Fruit fly (Drosophila melanogaster) whole organism: ENCODE data around the gene APC4.

Experiments
- CG8478 ChIP-seq: fragments of >200 bp; optimal IDR thresholded peaks from 2 replicates; lab custom pipeline; 2018; ENCODE audit warnings: inconsistent platforms
- Dll ChIP-seq: fragments of >200 bp; optimal IDR thresholded peaks from 2 replicates; lab custom pipeline; 2017
- EcR ChIP-seq, 2 experiments: fragments of >200 bp; optimal IDR thresholded peaks; 2 replicates each; lab custom pipeline; 2017; ENCODE audit warnings: missing biosample characterization in 2 of 2, missing genetic modification characterization in 2 of 2, missing genetic modification reagents in 2 of 2
- pan ChIP-seq: fragments of >200 bp; optimal IDR thresholded peaks from 2 replicates; lab custom pipeline; 2017
- psq ChIP-seq: fragments of >200 bp; optimal IDR thresholded peaks from 2 replicates; lab custom pipeline; 2017
- usp ChIP-seq: fragments of >200 bp; optimal IDR thresholded peaks from 2 replicates; lab custom pipeline; 2017; ENCODE audit warnings: missing biosample characterization, missing genetic modification characterization, mixed read lengths

The APC4 gene

dm6 chrX:9106212-9106774 is 23.6 kb downstream of the APC4 start, which contains the start of gene Bx42:
Gene Bx42, minus strand, starts transcription at chrX:9106604.
- TF ChIP-seq psq (lab: Kevin White, UChicago) (no peak), CG8478 (lab: Kevin White, UChicago) (no peak), Dll (lab: Kevin White, UChicago) (no peak), usp (GFP tag; lab: Kevin White, UChicago) (no peak), pan (lab: Kevin White, UChicago) (no peak), EcR (GFP tag; optimal IDR thresholded peaks at IDR 0.05; lab: Kevin White, UChicago) (no peak)

dm6 chrX:9106775-9107283 is 24.1 kb downstream of the APC4 start, which contains the start of gene Arfrp1:
Gene Arfrp1, plus strand, starts transcription at chrX:9107069.
- TF ChIP-seq usp (GFP tag; lab: Kevin White, UChicago) (no peak), Dll (lab: Kevin White, UChicago) (no peak), CG8478 (lab: Kevin White, UChicago) (no peak), pan (lab: Kevin White, UChicago) (no peak), psq (lab: Kevin White, UChicago) (no peak), EcR (GFP tag; optimal IDR thresholded peaks at IDR 0.05; lab: Kevin White, UChicago) (no peak)

DNA sequence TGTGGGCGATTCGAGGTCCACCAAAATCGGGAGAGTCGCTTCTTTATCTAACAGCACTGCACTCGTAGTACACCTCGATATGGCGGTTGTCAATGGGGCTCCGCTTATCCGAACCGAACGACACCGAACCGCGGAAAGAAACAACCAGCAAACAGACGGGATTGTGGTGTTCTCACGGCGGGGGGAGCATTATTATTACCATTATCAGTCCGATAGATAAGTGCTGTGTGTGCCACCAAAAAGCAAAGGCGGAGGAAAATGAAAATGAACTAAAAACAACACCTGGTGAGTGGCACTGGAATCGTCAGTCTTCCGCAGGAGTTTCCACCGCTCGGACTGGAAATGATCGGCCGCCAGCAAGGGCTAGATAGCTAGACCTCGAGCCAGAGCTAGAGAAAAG is 25.7 kb downstream of the APC4 start, which contains the start of gene AP-1gamma:
TSS of gene AP-1gamma (plus strand) at position 305 of the 400 bp plus-strand sequence.
- TF ChIP-seq usp (GFP tag; lab: Kevin White, UChicago) = no peak
- no peak for TF ChIP-seq Dll (lab: Kevin White, UChicago)
- no peak for TF ChIP-seq pan (lab: Kevin White, UChicago)
- no peak for TF ChIP-seq CG8478 (lab: Kevin White, UChicago)
- TF ChIP-seq psq (lab: Kevin White, UChicago) = no peak
- TF ChIP-seq EcR (GFP tag; optimal IDR thresholded peaks at IDR 0.05; lab: Kevin White, UChicago) = no peak

DNA sequence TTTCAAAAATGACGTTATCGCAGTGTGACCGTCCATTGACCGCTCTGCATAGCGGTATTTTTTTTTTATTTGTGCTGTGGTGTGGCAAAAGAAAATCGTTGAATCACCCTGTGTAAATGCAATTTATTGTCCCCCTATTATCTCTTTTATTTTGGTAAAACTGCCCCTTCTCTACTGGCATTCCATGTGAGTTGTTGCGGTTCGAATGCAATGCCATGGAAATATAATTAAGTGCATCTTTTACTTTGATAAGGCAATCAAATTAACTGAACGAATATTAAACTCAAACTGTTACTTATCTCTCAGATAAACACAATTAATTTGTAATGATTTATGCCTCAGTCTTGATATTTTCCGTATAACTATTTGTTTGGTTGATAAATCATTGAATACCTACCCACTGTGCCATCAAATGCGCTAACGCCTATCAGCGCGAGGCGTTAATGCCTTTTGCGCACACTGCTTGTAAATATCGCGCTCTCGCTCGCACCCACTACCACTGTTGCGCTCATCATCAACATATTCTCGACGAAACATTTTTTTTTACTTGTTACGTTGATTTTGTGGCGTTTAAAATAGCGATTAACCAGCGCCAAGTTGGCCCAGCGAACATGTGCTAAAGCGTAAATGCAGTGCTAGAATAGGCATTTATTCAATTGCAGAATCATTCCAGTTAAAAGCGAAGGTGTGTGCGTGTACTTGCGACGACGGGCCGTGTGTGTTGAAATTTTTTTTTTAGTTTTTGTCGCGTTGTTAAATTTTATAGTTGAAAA is 26.5 kb downstream of the APC4 start:
- TF ChIP-seq usp (GFP tag; lab: Kevin White, UChicago) (no peak), psq (lab: Kevin White, UChicago) (no peak), pan (lab: Kevin White, UChicago) (no peak), EcR (GFP tag; optimal IDR thresholded peaks at IDR 0.05; lab: Kevin White, UChicago) (no peak), Dll (lab: Kevin White, UChicago) (no peak), CG8478 (lab: Kevin White, UChicago) (no peak)

dm6 chrX:9110155-9110909 is 27.6 kb downstream of the APC4 start:
- TF ChIP-seq psq (lab: Kevin White, UChicago) (no peak), pan (lab: Kevin White, UChicago) (no peak), Dll (lab: Kevin White, UChicago) (no peak), CG8478 (lab: Kevin White, UChicago) (no peak), usp (GFP tag; lab: Kevin White, UChicago) (no peak), EcR (GFP tag; optimal IDR thresholded peaks at IDR 0.05; lab: Kevin White, UChicago) (no peak)

DNA sequence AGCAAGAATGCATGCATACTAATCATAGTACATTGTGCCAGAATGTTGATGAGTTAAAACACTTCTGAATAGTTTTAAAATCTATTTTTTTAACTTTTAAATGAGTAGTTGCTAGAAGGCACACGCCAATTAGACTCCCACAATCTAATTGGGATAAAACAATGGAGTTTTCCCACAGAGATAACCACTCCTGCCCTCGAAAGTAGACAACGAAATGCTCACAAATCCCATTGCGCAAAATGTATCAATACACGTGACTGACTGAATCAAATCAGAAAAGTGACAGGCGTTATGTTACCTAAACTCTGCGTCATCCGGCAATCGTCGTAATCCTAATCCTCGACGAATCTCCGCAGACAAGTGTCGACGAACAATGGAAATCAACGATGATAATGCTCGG is 35.1 kb downstream of the APC4 start:
- TF ChIP-seq psq (lab: Kevin White, UChicago) (no peak), Dll (lab: Kevin White, UChicago) (no peak)

DNA sequence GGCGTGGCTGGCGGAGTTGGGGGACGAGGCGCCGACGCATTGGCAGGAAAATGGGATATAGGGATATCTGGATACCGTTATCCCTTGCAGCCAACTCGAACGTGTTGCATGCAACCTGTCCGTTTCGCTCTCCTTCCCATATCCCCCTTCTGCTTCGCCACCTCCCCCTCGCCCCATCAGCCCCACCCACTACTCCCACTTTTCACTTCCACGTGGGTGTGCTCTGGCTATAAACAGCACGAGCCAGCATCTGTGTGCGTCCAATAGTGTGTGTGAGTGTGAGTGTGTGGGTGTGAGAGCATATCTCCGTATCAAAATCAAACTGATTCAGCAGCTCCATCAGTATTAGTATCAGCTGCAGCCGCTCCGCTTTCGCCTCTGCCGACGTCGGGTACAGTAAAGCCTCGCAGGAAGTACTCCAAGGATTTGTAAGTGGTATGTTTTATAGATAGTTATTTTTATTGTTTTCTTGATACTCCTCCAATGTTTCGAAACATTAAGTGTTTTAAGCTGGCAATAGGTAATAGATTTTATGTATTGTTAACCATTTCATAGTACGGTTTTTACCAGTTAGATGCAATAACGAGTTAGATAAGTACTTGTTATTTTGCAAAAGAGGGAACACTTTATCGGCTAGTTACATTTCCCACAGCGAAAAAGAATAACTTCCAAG is 36.4 kb downstream of the APC4 start:
- TF ChIP-seq Dll (lab: Kevin White, UChicago) = no peak
- TF ChIP-seq CG8478 (lab: Kevin White, UChicago) = no peak
- TF ChIP-seq psq (lab: Kevin White, UChicago) = no peak
- no peak for TF ChIP-seq EcR (GFP tag; optimal IDR thresholded peaks at IDR 0.05; lab: Kevin White, UChicago)
- TF ChIP-seq usp (GFP tag; lab: Kevin White, UChicago) = no peak
- no peak for TF ChIP-seq pan (lab: Kevin White, UChicago)

DNA sequence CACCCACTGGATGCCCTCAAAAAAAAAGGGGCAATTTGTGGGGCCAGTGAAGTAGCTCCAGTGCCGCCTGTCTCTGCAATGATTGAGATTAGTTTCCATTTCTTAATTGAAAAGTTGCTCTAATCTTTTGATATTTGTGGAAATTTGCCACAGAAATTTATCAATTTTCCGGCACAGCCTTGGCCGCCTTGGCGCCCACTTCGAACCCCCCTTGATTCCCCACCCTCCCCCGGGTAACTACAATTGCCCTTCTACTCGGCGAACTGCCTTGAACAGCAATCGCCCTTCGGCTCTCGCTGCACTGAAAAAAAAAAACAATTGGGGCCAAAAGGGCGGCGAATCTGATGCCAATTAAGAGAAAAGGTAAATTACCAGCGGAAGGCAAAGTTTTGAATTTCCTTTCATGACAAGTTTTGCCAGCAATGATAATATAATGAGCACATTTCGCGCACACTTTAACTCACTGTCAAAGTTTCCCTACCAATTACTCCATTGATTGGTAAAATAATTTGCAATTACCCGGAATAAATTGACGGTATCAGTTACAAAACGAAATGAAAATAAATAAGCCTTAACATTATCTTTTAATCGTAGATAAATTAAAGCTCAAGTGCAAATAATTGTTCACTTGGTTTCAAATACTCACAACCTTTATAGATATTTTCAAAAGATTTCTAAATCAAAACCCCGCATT is 37.1 kb downstream of the APC4 start:
- TF ChIP-seq CG8478 (lab: Kevin White, UChicago) (no peak), psq (lab: Kevin White, UChicago) (no peak), usp (GFP tag; lab: Kevin White, UChicago) (no peak), pan (lab: Kevin White, UChicago) (no peak), EcR (GFP tag; optimal IDR thresholded peaks at IDR 0.05; lab: Kevin White, UChicago) (no peak), Dll (lab: Kevin White, UChicago) (no peak)

DNA sequence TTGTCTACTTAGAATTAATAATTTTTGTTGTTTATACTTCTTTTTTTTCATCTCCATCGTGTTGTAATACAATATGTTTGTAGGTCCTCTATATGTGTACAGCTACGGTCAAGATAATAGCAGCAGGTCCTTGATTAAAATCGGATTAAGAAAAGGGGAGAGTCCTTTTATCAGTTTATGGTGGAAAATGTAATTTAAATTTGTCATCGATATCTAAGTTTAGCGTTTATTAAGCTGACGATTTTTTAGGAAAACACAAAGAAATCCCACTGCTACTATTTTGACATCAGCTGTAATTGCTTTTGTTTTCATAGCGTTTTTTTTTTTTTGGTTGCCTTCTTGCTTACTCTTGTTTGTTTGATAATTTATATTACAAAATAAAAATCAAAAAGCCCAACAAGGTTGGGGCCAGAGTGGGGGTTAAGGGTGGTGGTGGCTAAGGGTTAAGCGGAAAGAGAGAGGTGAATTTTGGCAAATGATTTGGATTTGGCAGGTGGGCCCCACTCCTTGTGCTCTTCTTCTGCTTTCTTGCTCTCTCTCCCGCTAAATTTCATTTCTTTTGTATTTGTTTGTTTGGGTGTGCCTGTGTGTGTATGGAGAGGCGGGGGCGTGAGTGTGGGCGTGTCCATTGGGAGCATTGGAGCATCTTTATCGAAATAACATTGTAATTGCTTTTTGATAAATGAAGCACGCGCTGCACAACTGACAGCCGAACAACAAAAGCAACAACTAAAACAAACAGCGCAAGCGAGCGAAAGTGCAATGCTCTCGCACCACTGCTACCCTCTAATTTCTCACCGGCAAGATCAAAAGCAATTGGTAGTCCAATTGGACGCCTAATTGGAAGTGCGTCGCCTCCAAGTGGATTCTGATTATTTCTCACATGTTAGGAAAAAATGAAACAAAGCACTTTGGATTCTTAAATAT is 38.4 kb downstream of the APC4 start:
- TF ChIP-seq Dll (lab: Kevin White, UChicago) (no peak), pan (lab: Kevin White, UChicago) (peak; percentile 24)
